Worm (Caenorhabditis elegans) whole organism, young adult: Measurements from ENCODE around the gene D2023.1.

Experiments used
- B0019.2 ChIP-seq: fragments of 200-800 bp; sonication (Bioruptor generic); conservative IDR thresholded peaks from 2 replicates; pipeline ENCODE4 v1.3.6; 2022; ENCODE audit warnings: missing genetic modification reagents, missing genetic modification characterization, missing compliant biosample characterization
- B0261.1 ChIP-seq: sonication (generic microtip); optimal IDR thresholded peaks from 2 replicates; lab custom pipeline; 2016; ENCODE audit warnings: mild to moderate bottlenecking, missing genetic modification characterization, moderate library complexity, missing compliant biosample characterization
- C06A6.2 ChIP-seq: fragments of 200-800 bp; sonication (Bioruptor generic); conservative IDR thresholded peaks from 2 replicates; pipeline ENCODE4 v1.3.6; 2022; ENCODE audit warnings: missing genetic modification characterization, missing compliant biosample characterization
- F23B12.7 ChIP-seq: sonication (generic microtip); optimal IDR thresholded peaks from 2 replicates; lab custom pipeline; 2017; ENCODE audit warnings: missing genetic modification characterization, mild to moderate bottlenecking, missing compliant biosample characterization, antibody characterized with exemption, moderate library complexity; ENCODE audit not compliant: insufficient read depth
- F33H1.4 ChIP-seq: fragments of 200-800 bp; sonication (Bioruptor generic); IDR thresholded peaks from 2 replicates; pipeline ENCODE4 v1.3.6; 2022; ENCODE audit warnings: missing genetic modification reagents, missing genetic modification characterization, missing compliant biosample characterization
- F57C9.4 ChIP-seq: sonication (generic microtip); optimal IDR thresholded peaks from 2 replicates; lab custom pipeline; 2017; ENCODE audit warnings: mild to moderate bottlenecking, missing genetic modification characterization, missing compliant biosample characterization
- Y53F4B.3 ChIP-seq: fragments of 200-800 bp; sonication (Bioruptor generic); IDR thresholded peaks from 2 replicates; pipeline ENCODE4 v1.3.6; 2022; ENCODE audit warnings: missing genetic modification reagents, missing genetic modification characterization, missing compliant biosample characterization
- Y79H2A.3 ChIP-seq: fragments of 200-800 bp; sonication (Bioruptor generic); conservative IDR thresholded peaks from 2 replicates; pipeline ENCODE4 v1.3.6; 2022; ENCODE audit warnings: missing genetic modification reagents, missing genetic modification characterization, missing compliant biosample characterization
- ZK185.1 ChIP-seq: sonication (generic microtip); optimal IDR thresholded peaks from 2 replicates; lab custom pipeline; 2016; ENCODE audit warnings: mild to moderate bottlenecking, missing genetic modification characterization, missing compliant biosample characterization; ENCODE audit not compliant: poor library complexity, severe bottlenecking
- ama-1 ChIP-seq, 3 experiments: fragments of 150-350 bp in 1 of 3; sonication (generic microtip) in 2 of 3; optimal IDR thresholded peaks; 2 replicates each; lab custom pipeline; 2014 to 2018; ENCODE audit warnings: missing biosample characterization in 2 of 3, missing genetic modification characterization in 2 of 3, missing genetic modification reagents in 2 of 3
- athp-1 ChIP-seq: sonication (generic microtip); optimal IDR thresholded peaks from 2 replicates; lab custom pipeline; 2017; ENCODE audit warnings: mild to moderate bottlenecking, missing genetic modification characterization, missing compliant biosample characterization
- attf-5 ChIP-seq: fragments of 200-800 bp; sonication (Bioruptor generic); optimal IDR thresholded peaks from 2 replicates; lab custom pipeline; 2018; ENCODE audit warnings: mild to moderate bottlenecking, missing genetic modification characterization, missing compliant biosample characterization
- bed-2 ChIP-seq: fragments of 200-800 bp; sonication (Bioruptor generic); IDR thresholded peaks from 2 replicates; pipeline ENCODE4 v1.3.6; 2022; ENCODE audit warnings: missing genetic modification reagents, missing genetic modification characterization, missing compliant biosample characterization
- ccch-3 ChIP-seq: fragments of 200-800 bp; sonication (Bioruptor generic); optimal IDR thresholded peaks from 2 replicates; lab custom pipeline; 2018; ENCODE audit warnings: mild to moderate bottlenecking, missing genetic modification characterization, missing compliant biosample characterization
- ceh-27 ChIP-seq: fragments of 200-800 bp; sonication (Bioruptor generic); optimal IDR thresholded peaks from 2 replicates; lab custom pipeline; 2018; ENCODE audit warnings: mild to moderate bottlenecking, missing genetic modification characterization, moderate library complexity, missing compliant biosample characterization
- ceh-58 ChIP-seq: fragments of 200-800 bp; sonication (Bioruptor generic); IDR thresholded peaks from 2 replicates; pipeline ENCODE4 v1.3.6; 2022; ENCODE audit warnings: missing genetic modification characterization, missing compliant biosample characterization
- die-1 ChIP-seq: sonication (generic microtip); optimal IDR thresholded peaks from 2 replicates; lab custom pipeline; 2016; ENCODE audit warnings: missing genotype, mild to moderate bottlenecking, missing genetic modification characterization, missing compliant biosample characterization
- efl-1 ChIP-seq: fragments of 150-350 bp; optimal IDR thresholded peaks from 2 replicates; lab custom pipeline; 2014; ENCODE audit warnings: missing biosample characterization, missing genetic modification reagents, missing genetic modification characterization
- hlh-26 ChIP-seq: fragments of 200-800 bp; sonication (Bioruptor generic); conservative IDR thresholded peaks from 2 replicates; pipeline ENCODE4 v1.3.6; 2022; ENCODE audit warnings: missing genetic modification reagents, missing genetic modification characterization, missing compliant biosample characterization
- lag-1 ChIP-seq: fragments of 200-800 bp; sonication (Bioruptor generic); IDR thresholded peaks from 2 replicates; pipeline ENCODE4 v1.3.6; 2022; ENCODE audit warnings: missing genetic modification reagents, missing genetic modification characterization, missing compliant biosample characterization
- let-607 ChIP-seq, 2 experiments: fragments of 200-800 bp in 1 of 2; sonication (Bioruptor generic) in 1 of 2; sonication (generic microtip) in 1 of 2; optimal IDR thresholded peaks; 2 replicates each; lab custom pipeline; 2016 to 2018; ENCODE audit warnings: mild to moderate bottlenecking in 2 of 2, missing compliant biosample characterization in 2 of 2, missing genetic modification characterization in 2 of 2, moderate library complexity in 2 of 2, missing genotype in 1 of 2
- lin-26 ChIP-seq: fragments of 200-800 bp; sonication (Bioruptor generic); IDR thresholded peaks from 2 replicates; pipeline ENCODE4 v1.3.6; 2022; ENCODE audit warnings: missing genetic modification reagents, missing genetic modification characterization, missing compliant biosample characterization
- lin-54 ChIP-seq: fragments of 200-800 bp; sonication (Bioruptor generic); optimal IDR thresholded peaks from 2 replicates; lab custom pipeline; 2018; ENCODE audit warnings: mild to moderate bottlenecking, missing genetic modification characterization, missing compliant biosample characterization
- lir-1 ChIP-seq: fragments of 200-800 bp; sonication (Bioruptor generic); conservative IDR thresholded peaks from 2 replicates; pipeline ENCODE4 v1.3.6; 2022; ENCODE audit warnings: missing genetic modification reagents, missing genetic modification characterization, missing compliant biosample characterization
- lsl-1 ChIP-seq: fragments of 200-800 bp; sonication (Bioruptor generic); optimal IDR thresholded peaks from 2 replicates; lab custom pipeline; 2018; ENCODE audit warnings: mild to moderate bottlenecking, missing genetic modification characterization, moderate library complexity, missing compliant biosample characterization
- lsy-27 ChIP-seq: sonication (generic microtip); optimal IDR thresholded peaks from 2 replicates; lab custom pipeline; 2017; ENCODE audit warnings: missing genetic modification characterization, mild to moderate bottlenecking, missing compliant biosample characterization, antibody characterized with exemption, missing genotype, borderline replicate concordance; ENCODE audit not compliant: insufficient read depth
- madf-6 ChIP-seq: fragments of 200-800 bp; sonication (Bioruptor generic); IDR thresholded peaks from 2 replicates; pipeline ENCODE4 v1.3.6; 2022; ENCODE audit warnings: missing genetic modification reagents, missing genetic modification characterization, missing compliant biosample characterization
- madf-8 ChIP-seq: fragments of 200-800 bp; sonication (Bioruptor generic); conservative IDR thresholded peaks from 2 replicates; pipeline ENCODE4 v1.3.6; 2022; ENCODE audit warnings: missing genetic modification reagents, missing genetic modification characterization, missing compliant biosample characterization
- mcd-1 ChIP-seq: fragments of 200-800 bp; sonication (Bioruptor generic); IDR thresholded peaks from 2 replicates; pipeline ENCODE4 v1.3.6; 2022; ENCODE audit warnings: missing genetic modification reagents, missing genetic modification characterization, missing compliant biosample characterization
- mxl-1 ChIP-seq: sonication (generic microtip); optimal IDR thresholded peaks from 2 replicates; lab custom pipeline; 2016; ENCODE audit warnings: missing genetic modification characterization, missing compliant biosample characterization
- nfya-2 ChIP-seq: fragments of 200-800 bp; sonication (Bioruptor generic); IDR thresholded peaks from 2 replicates; pipeline ENCODE4 v1.3.6; 2022; ENCODE audit warnings: missing genetic modification reagents, missing genetic modification characterization, missing compliant biosample characterization
- nhr-27 ChIP-seq: fragments of 200-800 bp; sonication (Bioruptor generic); optimal IDR thresholded peaks from 2 replicates; lab custom pipeline; 2018; ENCODE audit warnings: mild to moderate bottlenecking, missing genetic modification characterization, moderate library complexity, missing compliant biosample characterization
- nhr-80 ChIP-seq: sonication (generic microtip); optimal IDR thresholded peaks from 2 replicates; lab custom pipeline; 2016; ENCODE audit warnings: missing genetic modification characterization, missing compliant biosample characterization
- nhr-90 ChIP-seq: sonication (generic microtip); optimal IDR thresholded peaks from 2 replicates; lab custom pipeline; 2016; ENCODE audit warnings: missing genotype, mild to moderate bottlenecking, missing genetic modification characterization, missing compliant biosample characterization
- rcor-1 ChIP-seq: fragments of 200-800 bp; sonication (Bioruptor generic); IDR thresholded peaks from 2 replicates; pipeline ENCODE4 v1.3.6; 2022; ENCODE audit warnings: missing genetic modification reagents, missing genetic modification characterization, missing compliant biosample characterization
- rpc-1 ChIP-seq, 2 experiments: fragments of 150-350 bp in 1 of 2; sonication (generic microtip) in 1 of 2; optimal IDR thresholded peaks; 2 replicates each; lab custom pipeline; 2014 to 2018; ENCODE audit warnings: missing biosample characterization in 1 of 2, missing genetic modification characterization in 1 of 2, missing genetic modification reagents in 1 of 2, missing genotype in 1 of 2
- sea-2 ChIP-seq: fragments of 200-800 bp; sonication (Bioruptor generic); IDR thresholded peaks from 2 replicates; pipeline ENCODE4 v1.3.6; 2022; ENCODE audit warnings: missing genetic modification characterization, missing compliant biosample characterization
- somi-1 ChIP-seq: fragments of 200-800 bp; sonication (Bioruptor generic); optimal IDR thresholded peaks from 2 replicates; lab custom pipeline; 2018; ENCODE audit warnings: mild to moderate bottlenecking, missing genetic modification characterization, missing compliant biosample characterization
- xnd-1 ChIP-seq: sonication (generic microtip); optimal IDR thresholded peaks from 2 replicates; lab custom pipeline; 2016; ENCODE audit warnings: missing genotype, missing genetic modification reagents, missing genetic modification characterization, missing compliant biosample characterization
- ztf-26 ChIP-seq: sonication (generic microtip); optimal IDR thresholded peaks from 2 replicates; lab custom pipeline; 2017; ENCODE audit warnings: missing genetic modification characterization, missing compliant biosample characterization
- ztf-3 ChIP-seq: fragments of 200-800 bp; sonication (Bioruptor generic); optimal IDR thresholded peaks from 2 replicates; lab custom pipeline; 2018; ENCODE audit warnings: mild to moderate bottlenecking, missing genetic modification characterization, missing compliant biosample characterization

D2023.1 gene

ce11 chrV:11845492-11845891, 56.1 kb downstream of the D2023.1 start, which contains the start of gene hmp-1:
Gene hmp-1, plus strand, starts transcription at chrV:11845871.
- TF ChIP-seq Y53F4B.3 (GFP tag; lab: Robert Waterston, UW), result no peak
- TF ChIP-seq lin-54 (GFP tag; lab: Kevin White, UChicago), result no peak
- no peak for TF ChIP-seq mxl-1
- no peak for TF ChIP-seq ama-1 (optimal IDR thresholded peaks at IDR 0.05; lab: Kevin White, UChicago)
- TF ChIP-seq ama-1 (GFP tag; optimal IDR thresholded peaks at IDR 0.05; lab: Kevin White, UChicago), result no peak
- peak; percentile 88 for TF ChIP-seq lsl-1
- no peak for TF ChIP-seq ztf-26
- no peak for TF ChIP-seq somi-1 (GFP tag; lab: Kevin White, UChicago)
- TF ChIP-seq mcd-1, result no peak
- TF ChIP-seq nhr-27 (tag; lab: Kevin White, UChicago), result no peak
- TF ChIP-seq nhr-90 (tag; lab: Kevin White, UChicago), result no peak
- no peak for TF ChIP-seq B0019.2 (GFP tag; lab: Robert Waterston, UW)
- TF ChIP-seq die-1, result no peak
- TF ChIP-seq attf-5 (GFP tag; lab: Kevin White, UChicago), result no peak
- peak; percentile 80 for TF ChIP-seq madf-6 (GFP tag; lab: Robert Waterston, UW)
- no peak for TF ChIP-seq rcor-1 (GFP tag; lab: Robert Waterston, UW)
- TF ChIP-seq lag-1, result no peak
- TF ChIP-seq lin-26 (GFP tag; lab: Robert Waterston, UW), result no peak
- no peak for TF ChIP-seq ceh-27 (GFP tag; lab: Kevin White, UChicago)
- peak; percentile 83 for TF ChIP-seq madf-8 (GFP tag; lab: Robert Waterston, UW)
- TF ChIP-seq lir-1, result no peak
- TF ChIP-seq nhr-80 (tag; lab: Kevin White, UChicago), result no peak
- TF ChIP-seq lsy-27, result no peak
- TF ChIP-seq nfya-2 (GFP tag; lab: Robert Waterston, UW), result no peak
- no peak for TF ChIP-seq rpc-1 (optimal IDR thresholded peaks at IDR 0.05; lab: Kevin White, UChicago)
- TF ChIP-seq rpc-1 (tag; optimal IDR thresholded peaks at IDR 0.05; lab: Kevin White, UChicago), result no peak
- TF ChIP-seq hlh-26, result no peak
- TF ChIP-seq ztf-3, result no peak
- TF ChIP-seq F23B12.7 (tag; lab: Kevin White, UChicago), result no peak
- TF ChIP-seq sea-2, result no peak
- no peak for TF ChIP-seq ccch-3 (GFP tag; lab: Kevin White, UChicago)
- peak; percentile 13 for TF ChIP-seq xnd-1 (tag; lab: Kevin White, UChicago)
- TF ChIP-seq B0261.1, result no peak
- TF ChIP-seq efl-1 (GFP tag; lab: Kevin White, UChicago), result no peak
- TF ChIP-seq F57C9.4, result no peak
- peak; percentile 80 for TF ChIP-seq F33H1.4
- TF ChIP-seq let-607 (tag; optimal IDR thresholded peaks at IDR 0.05; lab: Kevin White, UChicago), result no peak
- TF ChIP-seq ZK185.1 (tag; lab: Kevin White, UChicago), result no peak
- no peak for TF ChIP-seq bed-2 (GFP tag; lab: Robert Waterston, UW)
- no peak for TF ChIP-seq athp-1 (tag; lab: Kevin White, UChicago)
- no peak for TF ChIP-seq Y79H2A.3 (GFP tag; lab: Robert Waterston, UW)
- TF ChIP-seq ceh-58, result no peak
- TF ChIP-seq C06A6.2 (GFP tag; lab: Robert Waterston, UW), result no peak
